Fruit fly (Drosophila melanogaster): Measurements from ENCODE around the gene Syx7.

Gene Syx7

dm6 chr3L:21477866-21478265 lies 32.2 kb downstream of the Syx7 start:
- no peak for TF ChIP-seq CG9948 (tag; optimal IDR thresholded peaks at IDR 0.05)
- no peak for TF ChIP-seq CG14655 (GFP tag; optimal IDR thresholded peaks at IDR 0.05)
- no peak for TF ChIP-seq gl (tag; optimal IDR thresholded peaks at IDR 0.05)
- TF ChIP-seq Pif1B (GFP tag; optimal IDR thresholded peaks at IDR 0.05): no peak
- TF ChIP-seq CG8301 (tag; optimal IDR thresholded peaks at IDR 0.05): no peak

dm6 chr3L:21479636-21480035 lies 34.0 kb downstream of the Syx7 start:
- TF ChIP-seq fd96Ca (GFP tag; IDR thresholded peaks at IDR 0.05) (peak; percentile 70; the same call in 1 of the 3 replicates), CG13204 (GFP tag; optimal IDR thresholded peaks at IDR 0.05) (no peak), CG8301 (tag; optimal IDR thresholded peaks at IDR 0.05) (peak; percentile 43), CG8159 (tag; optimal IDR thresholded peaks at IDR 0.05) (no peak), CG34367 (tag; optimal IDR thresholded peaks at IDR 0.05) (peak; percentile 42), CG12605 (GFP tag; IDR thresholded peaks at IDR 0.05) (peak; percentile 68; the same call in 1 of the 2 replicates), gl (tag; optimal IDR thresholded peaks at IDR 0.05) (peak; percentile 66), CG4496 (GFP tag; IDR thresholded peaks at IDR 0.05) (peak; percentile 92), Pif1B (GFP tag; optimal IDR thresholded peaks at IDR 0.05) (peak; percentile 33), CG14655 (GFP tag; optimal IDR thresholded peaks at IDR 0.05) (peak; percentile 48), Snoo (tag; optimal IDR thresholded peaks at IDR 0.05) (peak; percentile 87), CG10348 (GFP tag; IDR thresholded peaks at IDR 0.05) (no peak), rn (GFP tag; IDR thresholded peaks at IDR 0.05) (0 out of 2 replicates have a peak, but pooled peaks have one; percentile 24), CG32121 (GFP tag; IDR thresholded peaks at IDR 0.05) (peak; percentile 66; the same call in 1 of the 2 replicates), Pif1A (GFP tag; optimal IDR thresholded peaks at IDR 0.05) (peak; percentile 82), Ets98B (GFP tag; IDR thresholded peaks at IDR 0.05) (peak; percentile 75), EcR (GFP tag; optimal IDR thresholded peaks at IDR 0.05) (no peak), CG17806 (tag; optimal IDR thresholded peaks at IDR 0.05) (no peak), D1 (tag; optimal IDR thresholded peaks at IDR 0.05) (no peak), CG15710 (tag; optimal IDR thresholded peaks at IDR 0.05) (no peak), CG9948 (tag; optimal IDR thresholded peaks at IDR 0.05) (no peak)

- TF ChIP-seq D1 (tag; optimal IDR thresholded peaks at IDR 0.05) (no peak), CG8301 (tag; optimal IDR thresholded peaks at IDR 0.05) (no peak), Pif1A (GFP tag; optimal IDR thresholded peaks at IDR 0.05) (no peak), rn (GFP tag; IDR thresholded peaks at IDR 0.05) (no peak), CG8159 (tag; optimal IDR thresholded peaks at IDR 0.05) (no peak), Ets98B (GFP tag; IDR thresholded peaks at IDR 0.05) (no peak), EcR (GFP tag; optimal IDR thresholded peaks at IDR 0.05) (no peak), CG34367 (tag; optimal IDR thresholded peaks at IDR 0.05) (no peak), CG12605 (GFP tag; IDR thresholded peaks at IDR 0.05) (no peak), CG13204 (GFP tag; optimal IDR thresholded peaks at IDR 0.05) (no peak), Snoo (tag; optimal IDR thresholded peaks at IDR 0.05) (no peak), CG15710 (tag; optimal IDR thresholded peaks at IDR 0.05) (no peak), CG9948 (tag; optimal IDR thresholded peaks at IDR 0.05) (no peak), fd96Ca (GFP tag; IDR thresholded peaks at IDR 0.05) (no peak), CG14655 (GFP tag; optimal IDR thresholded peaks at IDR 0.05) (no peak), Pif1B (GFP tag; optimal IDR thresholded peaks at IDR 0.05) (no peak), CG32121 (GFP tag; IDR thresholded peaks at IDR 0.05) (no peak), gl (tag; optimal IDR thresholded peaks at IDR 0.05) (no peak), CG4496 (GFP tag; IDR thresholded peaks at IDR 0.05) (no peak)
Measured at dm6 chr3L:21482100-21482499, 36.5 kb downstream of the Syx7 start.

dm6 chr3L:21483837-21484236 lies 38.2 kb downstream of the Syx7 start:
- no peak for TF ChIP-seq Snoo (tag; optimal IDR thresholded peaks at IDR 0.05)
- TF ChIP-seq CG8159 (tag; optimal IDR thresholded peaks at IDR 0.05): no peak
- TF ChIP-seq gl (tag; optimal IDR thresholded peaks at IDR 0.05): no peak
- no peak for TF ChIP-seq fd96Ca (GFP tag; IDR thresholded peaks at IDR 0.05)
- TF ChIP-seq CG17806 (tag; optimal IDR thresholded peaks at IDR 0.05): no peak

dm6 chr3L:21485371-21485770 lies 39.7 kb downstream of the Syx7 start:
- TF ChIP-seq CG4496 (GFP tag; IDR thresholded peaks at IDR 0.05): peak; percentile 82
- TF ChIP-seq Ets98B (GFP tag; IDR thresholded peaks at IDR 0.05): peak; percentile 57; the same call in 1 of the 2 replicates
- TF ChIP-seq CG12605 (GFP tag; IDR thresholded peaks at IDR 0.05): peak; percentile 75

dm6 chr3L:21490486-21490885 lies 44.9 kb downstream of the Syx7 start, which contains the start of gene Neu2:
Gene Neu2 (minus strand): TSS chr3L:21490586.
- TF ChIP-seq CG34367 (tag; optimal IDR thresholded peaks at IDR 0.05) (no peak), Snoo (tag; optimal IDR thresholded peaks at IDR 0.05) (no peak), D1 (tag; optimal IDR thresholded peaks at IDR 0.05) (no peak), Pif1B (GFP tag; optimal IDR thresholded peaks at IDR 0.05) (no peak), CG8301 (tag; optimal IDR thresholded peaks at IDR 0.05) (no peak), EcR (GFP tag; optimal IDR thresholded peaks at IDR 0.05) (no peak)

- TF ChIP-seq gl (tag; optimal IDR thresholded peaks at IDR 0.05) (no peak), CG8159 (tag; optimal IDR thresholded peaks at IDR 0.05) (no peak), CG14655 (GFP tag; optimal IDR thresholded peaks at IDR 0.05) (no peak), Snoo (tag; optimal IDR thresholded peaks at IDR 0.05) (no peak), CG12605 (GFP tag; IDR thresholded peaks at IDR 0.05) (no peak)
Measured at dm6 chr3L:21492723-21493316, 47.2 kb downstream of the Syx7 start, which contains the start of the genes CG7202 and CG7519. Gene CG7202 (minus strand): TSS chr3L:21492773. Gene CG7519 (plus strand): TSS chr3L:21493083.

All from whole organism, pupa.